Fruit fly (Drosophila melanogaster) whole organism, pupa: ENCODE data around the gene slou.

Experiments used
- CG10348 ChIP-seq: fragments of 200-800 bp; sonication (Bioruptor generic); IDR thresholded peaks from 2 replicates; pipeline ENCODE4 v1.3.6; 2022; ENCODE audit warnings: missing biosample characterization, missing genetic modification characterization
- CG12605 ChIP-seq: fragments of 200-800 bp; sonication (Bioruptor generic); IDR thresholded peaks from 2 replicates; pipeline ENCODE4 v1.3.6; 2022; ENCODE audit warnings: missing biosample characterization, missing genetic modification characterization
- CG13204 ChIP-seq: fragments of 200-800 bp; sonication (Bioruptor generic); optimal IDR thresholded peaks from 2 replicates; lab custom pipeline; 2018; ENCODE audit warnings: missing biosample characterization, mild to moderate bottlenecking, missing genetic modification characterization, moderate library complexity
- CG14655 ChIP-seq: fragments of 200-800 bp; sonication (Bioruptor generic); optimal IDR thresholded peaks from 3 replicates; lab custom pipeline; 2017; ENCODE audit warnings: mild to moderate bottlenecking, missing biosample characterization, missing genetic modification reagents, missing genetic modification characterization
- CG15710 ChIP-seq: fragments of 200-800 bp; sonication (Bioruptor generic); optimal IDR thresholded peaks from 2 replicates; lab custom pipeline; 2018; ENCODE audit warnings: missing biosample characterization, mild to moderate bottlenecking, missing genetic modification characterization, moderate library complexity
- CG17806 ChIP-seq: fragments of 200-800 bp; sonication (Bioruptor generic); optimal IDR thresholded peaks from 2 replicates; lab custom pipeline; 2018; ENCODE audit warnings: missing biosample characterization, mild to moderate bottlenecking, missing genetic modification characterization, moderate library complexity
- CG32121 ChIP-seq: fragments of 200-800 bp; sonication (Bioruptor generic); IDR thresholded peaks from 2 replicates; pipeline ENCODE4 v1.3.6; 2022; ENCODE audit warnings: missing biosample characterization, missing genetic modification characterization
- CG34367 ChIP-seq: fragments of 200-800 bp; sonication (Bioruptor generic); optimal IDR thresholded peaks from 2 replicates; lab custom pipeline; 2018; ENCODE audit warnings: missing biosample characterization, mild to moderate bottlenecking, missing genetic modification characterization
- CG4496 ChIP-seq: fragments of 200-800 bp; sonication (Bioruptor generic); IDR thresholded peaks from 3 replicates; pipeline ENCODE4 v1.3.6; 2022; ENCODE audit warnings: missing biosample characterization, missing genetic modification characterization
- CG8159 ChIP-seq: fragments of 200-800 bp; sonication (Bioruptor generic); optimal IDR thresholded peaks from 3 replicates; lab custom pipeline; 2018; ENCODE audit warnings: missing biosample characterization, mild to moderate bottlenecking, missing genetic modification characterization, moderate library complexity
- CG8301 ChIP-seq: fragments of 200-800 bp; sonication (Bioruptor generic); optimal IDR thresholded peaks from 2 replicates; lab custom pipeline; 2018; ENCODE audit warnings: missing biosample characterization, mild to moderate bottlenecking, missing genetic modification characterization
- CG9948 ChIP-seq: fragments of 200-800 bp; sonication (Bioruptor generic); optimal IDR thresholded peaks from 2 replicates; lab custom pipeline; 2018; ENCODE audit warnings: missing biosample characterization, mild to moderate bottlenecking, missing genetic modification characterization, moderate library complexity
- D1 ChIP-seq: fragments of 200-800 bp; sonication (Bioruptor generic); optimal IDR thresholded peaks from 2 replicates; lab custom pipeline; 2018; ENCODE audit warnings: missing biosample characterization, mild to moderate bottlenecking, missing genetic modification characterization, moderate library complexity
- EcR ChIP-seq: fragments of 200-800 bp; sonication (Bioruptor generic); optimal IDR thresholded peaks from 3 replicates; lab custom pipeline; 2019; ENCODE audit warnings: missing biosample characterization, missing genetic modification characterization, mild to moderate bottlenecking, moderate library complexity, missing genetic modification reagents
- Ets98B ChIP-seq: fragments of 200-800 bp; sonication (Bioruptor generic); IDR thresholded peaks from 2 replicates; pipeline ENCODE4 v1.3.6; 2022; ENCODE audit warnings: missing biosample characterization, missing genetic modification characterization
- Pif1A ChIP-seq: fragments of 200-800 bp; sonication (Bioruptor generic); optimal IDR thresholded peaks from 3 replicates; lab custom pipeline; 2016; ENCODE audit warnings: missing biosample characterization, missing genetic modification characterization
- Pif1B ChIP-seq: fragments of 200-800 bp; sonication (Bioruptor generic); optimal IDR thresholded peaks from 3 replicates; lab custom pipeline; 2016; ENCODE audit warnings: missing biosample characterization, missing genetic modification characterization
- Snoo ChIP-seq: fragments of 200-800 bp; sonication (Bioruptor generic); optimal IDR thresholded peaks from 3 replicates; lab custom pipeline; 2017; ENCODE audit warnings: missing biosample characterization, mild to moderate bottlenecking, missing genetic modification characterization, inconsistent platforms
- fd96Ca ChIP-seq: fragments of 200-800 bp; sonication (Bioruptor generic); IDR thresholded peaks from 3 replicates; pipeline ENCODE4 v1.3.6; 2022; ENCODE audit warnings: missing biosample characterization, missing genetic modification characterization
- gl ChIP-seq: fragments of 200-800 bp; sonication (Bioruptor generic); optimal IDR thresholded peaks from 2 replicates; lab custom pipeline; 2018; ENCODE audit warnings: missing biosample characterization, mild to moderate bottlenecking, missing genetic modification characterization
- rn ChIP-seq: fragments of 200-800 bp; sonication (Bioruptor generic); IDR thresholded peaks from 2 replicates; pipeline ENCODE4 v1.3.6; 2022; ENCODE audit warnings: missing biosample characterization, missing genetic modification characterization

Gene slou

dm6 chr3R:21506270-21506669 lies 50.7 kb downstream of the slou start:
- TF ChIP-seq CG8159 = no peak
- TF ChIP-seq CG10348 (GFP tag; lab: Robert Waterston, UW) = no peak
- no peak for TF ChIP-seq EcR (GFP tag; lab: Kevin White, UChicago)
- no peak for TF ChIP-seq CG9948
- no peak for TF ChIP-seq CG32121 (GFP tag; lab: Robert Waterston, UW)
- no peak for TF ChIP-seq Ets98B (GFP tag; lab: Robert Waterston, UW)
- TF ChIP-seq CG34367 (tag; lab: Kevin White, UChicago) = no peak
- TF ChIP-seq CG12605 (GFP tag; lab: Robert Waterston, UW) = no peak
- no peak for TF ChIP-seq fd96Ca (GFP tag; lab: Robert Waterston, UW)
- TF ChIP-seq Snoo (tag; lab: Kevin White, UChicago) = no peak
- TF ChIP-seq Pif1A (GFP tag; lab: Kevin White, UChicago) = no peak
- no peak for TF ChIP-seq CG13204
- no peak for TF ChIP-seq CG15710 (tag; lab: Kevin White, UChicago)
- no peak for TF ChIP-seq Pif1B
- no peak for TF ChIP-seq gl (tag; lab: Kevin White, UChicago)
- TF ChIP-seq D1 = no peak
- TF ChIP-seq CG4496 (GFP tag; lab: Robert Waterston, UW) = no peak
- no peak for TF ChIP-seq CG14655 (GFP tag; lab: Kevin White, UChicago)

dm6 chr3R:21501263-21501824 lies 55.6 kb downstream of the slou start:
- TF ChIP-seq CG34367 (tag; lab: Kevin White, UChicago) = no peak
- TF ChIP-seq Ets98B (GFP tag; lab: Robert Waterston, UW) = no peak
- no peak for TF ChIP-seq Pif1B
- TF ChIP-seq gl (tag; lab: Kevin White, UChicago) = no peak
- no peak for TF ChIP-seq CG8301 (tag; lab: Kevin White, UChicago)
- TF ChIP-seq Pif1A (GFP tag; lab: Kevin White, UChicago) = no peak
- no peak for TF ChIP-seq rn
- no peak for TF ChIP-seq CG15710 (tag; lab: Kevin White, UChicago)
- no peak for TF ChIP-seq CG9948
- TF ChIP-seq D1 = no peak
- no peak for TF ChIP-seq CG14655 (GFP tag; lab: Kevin White, UChicago)
- TF ChIP-seq CG4496 (GFP tag; lab: Robert Waterston, UW) = no peak
- no peak for TF ChIP-seq CG12605 (GFP tag; lab: Robert Waterston, UW)
- TF ChIP-seq fd96Ca (GFP tag; lab: Robert Waterston, UW) = no peak

DNA sequence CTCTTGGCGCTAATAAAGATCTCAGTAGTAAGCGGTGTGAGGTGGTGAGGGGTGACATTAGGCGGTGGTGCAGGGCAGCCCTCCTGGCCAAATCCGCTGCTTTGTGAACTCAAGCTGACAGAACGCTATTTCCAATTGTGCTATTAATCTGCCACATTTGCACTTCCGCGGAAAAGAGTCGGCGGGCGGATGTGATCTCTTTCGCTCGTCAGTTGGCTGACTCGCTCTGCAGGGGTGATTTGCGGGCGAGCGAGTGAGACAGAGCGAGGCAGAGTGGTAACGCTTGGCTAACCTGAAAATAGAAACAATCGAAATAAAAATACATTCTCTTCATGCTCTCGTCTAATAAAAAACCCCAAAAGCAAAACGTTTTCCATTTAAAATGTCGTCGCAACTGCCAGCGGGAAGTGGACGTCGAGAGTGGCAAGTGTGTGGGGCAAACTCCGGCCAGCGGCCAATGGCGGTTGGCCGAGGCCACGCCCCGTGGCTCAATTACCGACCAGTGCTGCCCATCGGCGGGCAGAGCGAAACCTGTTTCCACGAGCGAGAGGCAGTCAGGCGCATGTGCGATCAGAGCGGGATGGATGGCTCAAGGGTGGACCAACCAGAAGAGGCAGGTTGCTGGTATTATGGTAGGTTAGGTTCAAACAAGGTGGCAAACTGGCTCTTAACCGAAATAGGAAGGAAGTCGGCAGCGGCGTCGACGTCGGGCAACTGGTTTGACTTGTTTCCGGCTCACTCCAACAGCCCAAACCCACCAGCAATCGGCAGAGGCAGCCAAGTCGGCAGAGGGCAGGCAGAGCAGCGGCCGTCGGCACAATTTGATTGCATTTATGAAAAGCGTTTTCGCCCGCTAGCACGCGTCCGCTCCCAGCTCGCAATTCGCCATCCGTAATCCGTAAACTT lies 57.6 kb downstream of the slou start, which contains the start of gene C15:
C15 (plus strand) TSS at position 856 of the 906 bp plus-strand sequence.
- no peak for TF ChIP-seq CG10348 (GFP tag; lab: Robert Waterston, UW)
- no peak for TF ChIP-seq CG34367 (tag; lab: Kevin White, UChicago)
- peak; percentile 2 for TF ChIP-seq Snoo (tag; lab: Kevin White, UChicago)
- 0 out of 2 replicates have a peak, but pooled peaks have one; percentile 11 for TF ChIP-seq CG12605 (GFP tag; lab: Robert Waterston, UW)
- TF ChIP-seq CG4496 (GFP tag; lab: Robert Waterston, UW) = 0 out of 3 replicates have a peak, but pooled peaks have one; percentile 44
- no peak for TF ChIP-seq D1
- TF ChIP-seq rn = no peak
- 0 out of 2 replicates have a peak, but pooled peaks have one; percentile 30 for TF ChIP-seq CG32121 (GFP tag; lab: Robert Waterston, UW)
- TF ChIP-seq EcR (GFP tag; lab: Kevin White, UChicago) = peak; percentile 39
- no peak for TF ChIP-seq CG9948
- peak; percentile 31 for TF ChIP-seq CG13204
- TF ChIP-seq CG17806 = no peak
- no peak; the same call in 1 of the 2 replicates for TF ChIP-seq Ets98B (GFP tag; lab: Robert Waterston, UW)
- TF ChIP-seq CG14655 (GFP tag; lab: Kevin White, UChicago) = no peak
- TF ChIP-seq fd96Ca (GFP tag; lab: Robert Waterston, UW) = peak; percentile 56; the same call in 1 of the 3 replicates
- no peak for TF ChIP-seq CG8301 (tag; lab: Kevin White, UChicago)
- TF ChIP-seq CG15710 (tag; lab: Kevin White, UChicago) = no peak
- peak; percentile 69 for TF ChIP-seq CG8159
- TF ChIP-seq Pif1B = peak; percentile 63
- TF ChIP-seq Pif1A (GFP tag; lab: Kevin White, UChicago) = no peak
- no peak for TF ChIP-seq gl (tag; lab: Kevin White, UChicago)
